Worm (Caenorhabditis elegans) whole organism, L3 larva: ENCODE measurements around the gene srw-60.

ENCODE experiments used
- ZK546.5 ChIP-seq: sonication (generic microtip); optimal IDR thresholded peaks from 2 replicates; lab custom pipeline; 2017; ENCODE audit warnings: missing biosample characterization, missing genetic modification characterization
- ceh-28 ChIP-seq: fragments of 150-350 bp; optimal IDR thresholded peaks from 2 replicates; lab custom pipeline; 2014; ENCODE audit warnings: missing biosample characterization, missing genetic modification reagents, missing genetic modification characterization
- elt-3 ChIP-seq, 3 experiments: fragments of 150-350 bp in 1 of 3; sonication (generic microtip) in 2 of 3; optimal IDR thresholded peaks; 2 replicates in 2 of 3; 4 replicates in 1 of 3; lab custom pipeline; 2014 to 2017; ENCODE audit warnings: missing biosample characterization in 3 of 3, missing genetic modification characterization in 3 of 3
- fkh-10 ChIP-seq: sonication (generic microtip); optimal IDR thresholded peaks from 2 replicates; lab custom pipeline; 2017; ENCODE audit warnings: missing biosample characterization, missing genetic modification reagents, missing genetic modification characterization
- hmg-11 ChIP-seq: sonication (generic microtip); optimal IDR thresholded peaks from 2 replicates; lab custom pipeline; 2016; ENCODE audit warnings: missing genetic modification characterization, missing compliant biosample characterization
- mdl-1 ChIP-seq: fragments of 150-350 bp; optimal IDR thresholded peaks from 2 replicates; lab custom pipeline; 2014; ENCODE audit warnings: missing biosample characterization, missing genetic modification characterization
- nhr-11 ChIP-seq: fragments of 150-350 bp; optimal IDR thresholded peaks from 2 replicates; lab custom pipeline; 2014; ENCODE audit warnings: missing biosample characterization, missing genetic modification characterization
- nhr-25 ChIP-seq: sonication (generic microtip); optimal IDR thresholded peaks from 2 replicates; lab custom pipeline; 2017; ENCODE audit warnings: missing biosample characterization, missing genetic modification characterization
- nhr-28 ChIP-seq: fragments of 150-350 bp; optimal IDR thresholded peaks from 2 replicates; lab custom pipeline; 2014; ENCODE audit warnings: missing biosample characterization, missing genetic modification characterization
- pha-4 ChIP-seq: fragments of 150-350 bp; optimal IDR thresholded peaks from 2 replicates; lab custom pipeline; 2014; ENCODE audit warnings: missing biosample characterization, missing genetic modification reagents, missing genetic modification characterization
- snpc-4 ChIP-seq: fragments of 150-350 bp; optimal IDR thresholded peaks from 2 replicates; lab custom pipeline; 2014; ENCODE audit warnings: missing biosample characterization, missing genetic modification characterization
- unc-39 ChIP-seq: sonication (generic microtip); optimal IDR thresholded peaks from 4 replicates; lab custom pipeline; 2017; ENCODE audit warnings: missing biosample characterization, missing genetic modification characterization
- ztf-11 ChIP-seq: fragments of 150-350 bp; optimal IDR thresholded peaks from 2 replicates; lab custom pipeline; 2014; ENCODE audit warnings: missing biosample characterization, missing genetic modification characterization

- TF ChIP-seq ZK546.5 (tag; lab: Kevin White, UChicago) (no peak), elt-3 (tag; optimal IDR thresholded peaks at IDR 0.05; lab: Kevin White, UChicago) (no peak), unc-39 (tag; lab: Kevin White, UChicago) (no peak), nhr-11 (no peak), snpc-4 (tag; lab: Kevin White, UChicago) (no peak), pha-4 (no peak), nhr-25 (no peak), ceh-28 (tag; lab: Kevin White, UChicago) (no peak), ztf-11 (no peak), fkh-10 (GFP tag; lab: Kevin White, UChicago) (no peak), hmg-11 (no peak), nhr-28 (tag; lab: Kevin White, UChicago) (no peak), mdl-1 (tag; lab: Kevin White, UChicago) (no peak)
Measured at ce11 chrII:2913505-2913904, 44.9 kb upstream of the srw-60 start, which contains the start of gene ubc-15.
